Fruit fly (Drosophila melanogaster) whole organism, embryonic: Measurements from ENCODE around the gene Nf-YC.

Source experiments
- CG12236 ChIP-seq: fragments of 200-800 bp; sonication (Bioruptor generic); optimal IDR thresholded peaks from 2 replicates; lab custom pipeline; 2016; ENCODE audit warnings: missing biosample characterization, missing genetic modification characterization
- CG1233 ChIP-seq: fragments of 200-800 bp; sonication (Bioruptor generic); optimal IDR thresholded peaks from 4 replicates; lab custom pipeline; 2018; ENCODE audit warnings: missing biosample characterization, mild to moderate bottlenecking, missing genetic modification characterization
- CG13775 ChIP-seq: fragments of 200-800 bp; sonication (Bioruptor generic); optimal IDR thresholded peaks from 3 replicates; lab custom pipeline; 2017; ENCODE audit warnings: missing biosample characterization, mild to moderate bottlenecking, missing genetic modification characterization
- CG14014 ChIP-seq: fragments of 200-800 bp; sonication (Bioruptor generic); IDR thresholded peaks from 2 replicates; pipeline ENCODE4 v1.3.6; 2022; ENCODE audit warnings: missing biosample characterization, missing genetic modification characterization
- CG1602 ChIP-seq: fragments of 200-800 bp; sonication (Bioruptor generic); optimal IDR thresholded peaks from 3 replicates; lab custom pipeline; 2016; ENCODE audit warnings: missing biosample characterization, missing genetic modification characterization
- CG1647 ChIP-seq: fragments of 200-800 bp; sonication (Bioruptor generic); optimal IDR thresholded peaks from 3 replicates; lab custom pipeline; 2016; ENCODE audit warnings: missing biosample characterization, missing genetic modification characterization
- CG17802 ChIP-seq: fragments of 200-800 bp; sonication (Bioruptor generic); optimal IDR thresholded peaks from 2 replicates; lab custom pipeline; 2018; ENCODE audit warnings: missing biosample characterization, mild to moderate bottlenecking, missing genetic modification characterization, moderate library complexity
- CG2120 ChIP-seq: fragments of 200-800 bp; sonication (Bioruptor generic); optimal IDR thresholded peaks from 3 replicates; lab custom pipeline; 2016; ENCODE audit warnings: missing biosample characterization, missing genetic modification characterization
- CG2678 ChIP-seq: fragments of 200-800 bp; sonication (Bioruptor generic); optimal IDR thresholded peaks from 3 replicates; lab custom pipeline; 2019; ENCODE audit warnings: missing biosample characterization, mild to moderate bottlenecking, missing genetic modification characterization, moderate library complexity
- CG42726 ChIP-seq: fragments of 200-800 bp; sonication (Bioruptor generic); IDR thresholded peaks from 2 replicates; pipeline ENCODE4 v1.3.6; 2022; ENCODE audit warnings: missing biosample characterization, missing genetic modification characterization; ENCODE audit not compliant: partially characterized antibody
- CG4424 ChIP-seq: fragments of 200-800 bp; sonication (Bioruptor generic); optimal IDR thresholded peaks from 3 replicates; lab custom pipeline; 2016; ENCODE audit warnings: missing biosample characterization, missing genetic modification characterization
- CG4820 ChIP-seq: fragments of 200-800 bp; sonication (Bioruptor generic); optimal IDR thresholded peaks from 3 replicates; lab custom pipeline; 2016; ENCODE audit warnings: missing biosample characterization, missing genetic modification characterization
- CG6175 ChIP-seq: fragments of 200-800 bp; sonication (Bioruptor generic); IDR thresholded peaks from 3 replicates; pipeline ENCODE4 v1.3.6; 2022; ENCODE audit warnings: missing biosample characterization, missing genetic modification characterization
- CG8765 ChIP-seq: fragments of 200-800 bp; sonication (Bioruptor generic); IDR thresholded peaks from 2 replicates; pipeline ENCODE4 v1.3.6; 2022; ENCODE audit warnings: missing biosample characterization, missing genetic modification characterization
- CrebB ChIP-seq: fragments of 200-800 bp; sonication (Bioruptor generic); optimal IDR thresholded peaks from 3 replicates; lab custom pipeline; 2018; ENCODE audit warnings: missing biosample characterization, mild to moderate bottlenecking, missing genetic modification characterization
- Dfd ChIP-seq, 2 experiments: fragments of >200 bp; optimal IDR thresholded peaks; 2 replicates each; lab custom pipeline; 2017; ENCODE audit warnings: missing biosample characterization in 2 of 2, missing genetic modification characterization in 2 of 2
- E2f1 ChIP-seq: fragments of 200-800 bp; sonication (Bioruptor generic); IDR thresholded peaks from 2 replicates; pipeline ENCODE4 v1.3.6; 2022; ENCODE audit warnings: missing biosample characterization, missing genetic modification characterization
- Eip74EF ChIP-seq, 2 experiments: fragments of 200-800 bp in 1 of 2; fragments of >200 bp in 1 of 2; sonication (Bioruptor generic) in 1 of 2; optimal IDR thresholded peaks; 2 replicates each; lab custom pipeline; 2017 to 2019; ENCODE audit warnings: missing biosample characterization in 2 of 2, missing genetic modification characterization in 2 of 2, mild to moderate bottlenecking in 1 of 2, moderate library complexity in 1 of 2
- Fer3 ChIP-seq: fragments of 200-800 bp; sonication (Bioruptor generic); optimal IDR thresholded peaks from 2 replicates; lab custom pipeline; 2018; ENCODE audit warnings: missing biosample characterization, mild to moderate bottlenecking, missing genetic modification characterization, moderate library complexity
- HLH4C ChIP-seq: fragments of 200-800 bp; sonication (Bioruptor generic); IDR thresholded peaks from 3 replicates; pipeline ENCODE4 v1.3.6; 2022; ENCODE audit warnings: missing biosample characterization, missing genetic modification characterization; ENCODE audit not compliant: partially characterized antibody
- Hmx ChIP-seq: fragments of 200-800 bp; sonication (Bioruptor generic); optimal IDR thresholded peaks from 2 replicates; lab custom pipeline; 2016; ENCODE audit warnings: missing biosample characterization, missing genetic modification characterization
- Oaz ChIP-seq: fragments of 200-800 bp; sonication (Bioruptor generic); IDR thresholded peaks from 2 replicates; pipeline ENCODE4 v1.3.6; 2022; ENCODE audit warnings: missing biosample characterization, missing genetic modification characterization
- Oli ChIP-seq: fragments of 200-800 bp; sonication (Bioruptor generic); optimal IDR thresholded peaks from 2 replicates; lab custom pipeline; 2018; ENCODE audit warnings: missing biosample characterization, mild to moderate bottlenecking, missing genetic modification characterization, moderate library complexity
- Pdp1 ChIP-seq, 2 experiments: fragments of 200-800 bp; sonication (Bioruptor generic); optimal IDR thresholded peaks; 3 replicates each; lab custom pipeline; 2016; ENCODE audit warnings: missing biosample characterization in 2 of 2, missing genetic modification characterization in 2 of 2, mild to moderate bottlenecking in 1 of 2, moderate library complexity in 1 of 2
- Rfx ChIP-seq: fragments of 200-800 bp; sonication (Bioruptor generic); IDR thresholded peaks from 2 replicates; pipeline ENCODE4 v1.3.6; 2022; ENCODE audit warnings: missing biosample characterization, missing genetic modification characterization
- Taf1 ChIP-seq: fragments of 200-800 bp; sonication (Bioruptor generic); IDR thresholded peaks from 2 replicates; pipeline ENCODE4 v1.3.6; 2022; ENCODE audit warnings: missing biosample characterization, missing genetic modification characterization
- Vsx1 ChIP-seq: fragments of 200-800 bp; sonication (Bioruptor generic); optimal IDR thresholded peaks from 2 replicates; lab custom pipeline; 2017; ENCODE audit warnings: missing biosample characterization, mild to moderate bottlenecking, missing genetic modification characterization, missing genetic modification reagents
- Xbp1 ChIP-seq: fragments of 200-800 bp; sonication (Bioruptor generic); optimal IDR thresholded peaks from 3 replicates; lab custom pipeline; 2016; ENCODE audit warnings: missing biosample characterization, mild to moderate bottlenecking, missing genetic modification characterization
- btn ChIP-seq: fragments of 200-800 bp; sonication (Bioruptor generic); optimal IDR thresholded peaks from 2 replicates; lab custom pipeline; 2016; ENCODE audit warnings: missing biosample characterization, missing genetic modification characterization
- cg ChIP-seq: fragments of 200-800 bp; sonication (Bioruptor generic); optimal IDR thresholded peaks from 3 replicates; lab custom pipeline; 2019; ENCODE audit warnings: missing biosample characterization, mild to moderate bottlenecking, missing genetic modification characterization, moderate library complexity
- dan ChIP-seq: fragments of 200-800 bp; sonication (Bioruptor generic); IDR thresholded peaks from 2 replicates; pipeline ENCODE4 v1.3.6; 2022; ENCODE audit warnings: missing biosample characterization, missing genetic modification characterization
- danr ChIP-seq: fragments of 200-800 bp; sonication (Bioruptor generic); IDR thresholded peaks from 2 replicates; pipeline ENCODE4 v1.3.6; 2022; ENCODE audit warnings: missing biosample characterization, missing genetic modification characterization
- grau ChIP-seq: fragments of 200-800 bp; optimal IDR thresholded peaks from 3 replicates; lab custom pipeline; 2019; ENCODE audit warnings: missing biosample characterization, mild to moderate bottlenecking, missing genetic modification characterization, moderate library complexity
- hbn ChIP-seq: fragments of 200-800 bp; sonication (Bioruptor generic); IDR thresholded peaks from 2 replicates; pipeline ENCODE4 v1.3.6; 2022; ENCODE audit warnings: missing biosample characterization, missing genetic modification characterization; ENCODE audit not compliant: partially characterized antibody
- her ChIP-seq: fragments of 200-800 bp; sonication (Bioruptor generic); optimal IDR thresholded peaks from 2 replicates; lab custom pipeline; 2016; ENCODE audit warnings: missing biosample characterization, missing genetic modification characterization
- inv ChIP-seq: fragments of 200-800 bp; sonication (Bioruptor generic); IDR thresholded peaks from 2 replicates; pipeline ENCODE4 v1.3.6; 2022; ENCODE audit warnings: missing biosample characterization, missing genetic modification characterization; ENCODE audit not compliant: partially characterized antibody
- jumu ChIP-seq: fragments of 200-800 bp; sonication (Bioruptor generic); optimal IDR thresholded peaks from 3 replicates; lab custom pipeline; 2016; ENCODE audit warnings: missing biosample characterization, missing genetic modification characterization
- ken ChIP-seq: fragments of 200-800 bp; sonication (Bioruptor generic); IDR thresholded peaks from 3 replicates; pipeline ENCODE4 v1.3.6; 2022; ENCODE audit warnings: missing biosample characterization, missing genetic modification characterization
- klu ChIP-seq: fragments of 200-800 bp; sonication (Bioruptor generic); IDR thresholded peaks from 2 replicates; pipeline ENCODE4 v1.3.6; 2022; ENCODE audit warnings: missing biosample characterization, missing genetic modification characterization
- org-1 ChIP-seq: fragments of 200-800 bp; sonication (Bioruptor generic); optimal IDR thresholded peaks from 2 replicates; lab custom pipeline; 2017; ENCODE audit warnings: missing biosample characterization, missing genetic modification characterization
- pan ChIP-seq, 4 experiments: fragments of >200 bp in 3 of 4; fragments of 200-800 bp in 1 of 4; sonication (Bioruptor generic) in 1 of 4; optimal IDR thresholded peaks in 3 of 4; IDR thresholded peaks in 1 of 4; 2 replicates each; pipeline versions ENCODE4 v1.3.6 to Lab custom; 2017 to 2022; ENCODE audit warnings: missing biosample characterization in 2 of 4, missing genetic modification characterization in 2 of 4, mixed read lengths in 1 of 4
- row ChIP-seq: fragments of 200-800 bp; sonication (Bioruptor generic); IDR thresholded peaks from 3 replicates; pipeline ENCODE4 v1.3.6; 2022; ENCODE audit warnings: missing biosample characterization, missing genetic modification characterization
- sim ChIP-seq: fragments of 200-800 bp; sonication (Bioruptor generic); IDR thresholded peaks from 2 replicates; pipeline ENCODE4 v1.3.6; 2022; ENCODE audit warnings: missing biosample characterization, missing genetic modification characterization
- sna ChIP-seq: fragments of 200-800 bp; sonication (Bioruptor generic); IDR thresholded peaks from 2 replicates; pipeline ENCODE4 v1.3.6; 2022; ENCODE audit warnings: missing biosample characterization, missing genetic modification characterization; ENCODE audit not compliant: partially characterized antibody
- sqz ChIP-seq: fragments of 200-800 bp; sonication (Bioruptor generic); optimal IDR thresholded peaks from 3 replicates; lab custom pipeline; 2018; ENCODE audit warnings: missing biosample characterization, mild to moderate bottlenecking, missing genetic modification characterization
- tap ChIP-seq: fragments of 200-800 bp; optimal IDR thresholded peaks from 3 replicates; lab custom pipeline; 2019; ENCODE audit warnings: missing biosample characterization, mild to moderate bottlenecking, missing genetic modification characterization, moderate library complexity
- tgo ChIP-seq: fragments of 200-800 bp; sonication (Bioruptor generic); IDR thresholded peaks from 3 replicates; pipeline ENCODE4 v1.3.6; 2022; ENCODE audit warnings: missing biosample characterization, missing genetic modification characterization
- tup ChIP-seq: fragments of 200-800 bp; sonication (Bioruptor generic); optimal IDR thresholded peaks from 2 replicates; lab custom pipeline; 2016; ENCODE audit warnings: missing biosample characterization, mild to moderate bottlenecking, missing genetic modification characterization, moderate library complexity
- z ChIP-seq: fragments of 200-800 bp; sonication (Bioruptor generic); IDR thresholded peaks from 3 replicates; pipeline ENCODE4 v1.3.6; 2022; ENCODE audit warnings: missing biosample characterization, missing genetic modification characterization

The Nf-YC gene

dm6 chrX:6800726-6801296 lies 19.9 kb downstream of the Nf-YC start (continued):
- no peak for TF ChIP-seq hbn (GFP tag; lab: Robert Waterston, UW)
- peak; percentile 38 for TF ChIP-seq grau (tag; lab: Kevin White, UChicago)
- no peak for TF ChIP-seq Eip74EF (GFP tag; optimal IDR thresholded peaks at IDR 0.05; lab: Kevin White, UChicago)
- no peak for TF ChIP-seq pan (optimal IDR thresholded peaks at IDR 0.05; lab: Kevin White, UChicago)
- TF ChIP-seq pan (GFP tag; optimal IDR thresholded peaks at IDR 0.05 in 1 of 2, IDR thresholded peaks at IDR 0.05 in 1 of 2) = peak in 1 of 2 experiments; percentile 30
- 0 out of 3 replicates have a peak, but pooled peaks have one; percentile 19 for TF ChIP-seq ken (GFP tag; lab: Robert Waterston, UW)
- TF ChIP-seq Taf1 = no peak
- TF ChIP-seq CG8765 (GFP tag; lab: Robert Waterston, UW) = no peak
- no peak for TF ChIP-seq sim (GFP tag; lab: Robert Waterston, UW)
- TF ChIP-seq sqz = no peak
- no peak for TF ChIP-seq inv (GFP tag; lab: Robert Waterston, UW)
- TF ChIP-seq tup (GFP tag; lab: Kevin White, UChicago) = no peak
- no peak for TF ChIP-seq btn (GFP tag; lab: Kevin White, UChicago)
- no peak for TF ChIP-seq Dfd (GFP tag; optimal IDR thresholded peaks at IDR 0.05; lab: Kevin White, UChicago)
- no peak for TF ChIP-seq klu
- TF ChIP-seq her (GFP tag; lab: Kevin White, UChicago) = no peak
- TF ChIP-seq danr = no peak
- TF ChIP-seq org-1 = no peak
- TF ChIP-seq CrebB (tag; lab: Kevin White, UChicago) = no peak
- peak; percentile 16; the same call in 1 of the 3 replicates for TF ChIP-seq tgo (GFP tag; lab: Robert Waterston, UW)
- no peak for TF ChIP-seq CG1602 (GFP tag; lab: Kevin White, UChicago)
- peak; percentile 87 for TF ChIP-seq Vsx1 (GFP tag; lab: Kevin White, UChicago)
- TF ChIP-seq dan (GFP tag; lab: Robert Waterston, UW) = no peak
- TF ChIP-seq CG14014 (GFP tag; lab: Robert Waterston, UW) = no peak
- peak; percentile 46 for TF ChIP-seq Xbp1 (GFP tag; lab: Kevin White, UChicago)
- TF ChIP-seq E2f1 = 0 out of 2 replicates have a peak, but pooled peaks have one; percentile 8
- peak; percentile 35 for TF ChIP-seq CG2120 (GFP tag; lab: Kevin White, UChicago)
- TF ChIP-seq cg = no peak
- peak; percentile 6 for TF ChIP-seq CG4820 (GFP tag; lab: Kevin White, UChicago)
- no peak for TF ChIP-seq sna
- no peak for TF ChIP-seq HLH4C
- TF ChIP-seq Oli = peak; percentile 46
- no peak for TF ChIP-seq CG17802
- peak; percentile 54 for TF ChIP-seq CG2678 (tag; lab: Kevin White, UChicago)
- no peak for TF ChIP-seq Hmx (GFP tag; lab: Kevin White, UChicago)
- TF ChIP-seq jumu = no peak
- peak; percentile 45 for TF ChIP-seq CG4424 (GFP tag; lab: Kevin White, UChicago)
- no peak for TF ChIP-seq CG1647 (GFP tag; lab: Kevin White, UChicago)
- TF ChIP-seq CG13775 (GFP tag; lab: Kevin White, UChicago) = peak; percentile 17
- no peak for TF ChIP-seq Oaz
- TF ChIP-seq CG42726 (GFP tag; lab: Robert Waterston, UW) = no peak
- TF ChIP-seq Rfx (GFP tag; lab: Robert Waterston, UW) = peak; percentile 60; the same call in 1 of the 2 replicates
- TF ChIP-seq CG6175 (GFP tag; lab: Robert Waterston, UW) = 0 out of 3 replicates have a peak, but pooled peaks have one; percentile 17
- no peak for TF ChIP-seq CG1233 (GFP tag; lab: Kevin White, UChicago)
- TF ChIP-seq CG12236 (GFP tag; lab: Kevin White, UChicago) = no peak
- peak; percentile 93 for TF ChIP-seq row (GFP tag; lab: Robert Waterston, UW)
- peak; percentile 67; the same call in 2 of the 3 replicates for TF ChIP-seq z
- no peak for TF ChIP-seq tap (tag; lab: Kevin White, UChicago)
- peak in 1 of 2 experiments; percentile 8 for TF ChIP-seq Pdp1 (GFP tag; optimal IDR thresholded peaks at IDR 0.05; lab: Kevin White, UChicago)
- no peak for TF ChIP-seq Fer3 (tag; lab: Kevin White, UChicago)
